Fruit fly (Drosophila melanogaster) whole organism, wandering third instar larva: ENCODE data around the gene Mgat2.
A peak's percentile ranks its signal among the peaks of the same experiment; 100 is the strongest.

ENCODE experiments used
- CrebA ChIP-seq: fragments of 200-800 bp; sonication (Bioruptor generic); optimal IDR thresholded peaks from 2 replicates; lab custom pipeline; 2016; ENCODE audit warnings: missing biosample characterization, mild to moderate bottlenecking, missing genetic modification characterization, borderline replicate concordance
- Dif ChIP-seq: fragments of 200-275, 200-300 bp; sonication (Bioruptor generic); optimal IDR thresholded peaks from 2 replicates; lab custom pipeline; 2018; ENCODE audit warnings: missing biosample characterization, missing genetic modification characterization; ENCODE audit not compliant: partially characterized antibody
- HLH106 ChIP-seq: fragments of 200-800 bp; optimal IDR thresholded peaks from 3 replicates; lab custom pipeline; 2019; ENCODE audit warnings: missing biosample characterization, mild to moderate bottlenecking, missing genetic modification characterization, moderate library complexity
- Hr83 ChIP-seq: fragments of 200-300 bp; sonication (Bioruptor generic); optimal IDR thresholded peaks from 2 replicates; lab custom pipeline; 2016; ENCODE audit warnings: missing biosample characterization, mild to moderate bottlenecking, missing genetic modification characterization, moderate library complexity; ENCODE audit not compliant: poor library complexity, severe bottlenecking
- Mio ChIP-seq: sonication (Bioruptor generic); optimal IDR thresholded peaks from 2 replicates; lab custom pipeline; 2016; ENCODE audit warnings: missing biosample characterization, missing genetic modification characterization
- Myc ChIP-seq: fragments of >200 bp; optimal IDR thresholded peaks from 2 replicates; lab custom pipeline; 2017
- N ChIP-seq: fragments of >200 bp; optimal IDR thresholded peaks from 2 replicates; lab custom pipeline; 2018; ENCODE audit warnings: missing biosample characterization, missing external identifiers, missing genetic modification characterization
- OdsH ChIP-seq: fragments of 200-800 bp; sonication (Bioruptor generic); optimal IDR thresholded peaks from 2 replicates; lab custom pipeline; 2016; ENCODE audit warnings: missing biosample characterization, mild to moderate bottlenecking, missing genetic modification characterization
- Sp1 ChIP-seq: fragments of 200-800 bp; sonication (Bioruptor generic); optimal IDR thresholded peaks from 3 replicates; lab custom pipeline; 2019; ENCODE audit warnings: missing biosample characterization, mild to moderate bottlenecking, missing genetic modification characterization, moderate library complexity
- brk ChIP-seq: fragments of 200-800 bp; sonication (Bioruptor generic); optimal IDR thresholded peaks from 2 replicates; lab custom pipeline; 2016; ENCODE audit warnings: missing biosample characterization, mild to moderate bottlenecking, missing genetic modification characterization

dm6 chr3R:30014977-30015514 is 7.0 kb downstream of the Mgat2 start, which contains the start of gene CG7920:
- TF ChIP-seq Hr83 (GFP tag; lab: Kevin White, UChicago) (no peak), Myc (lab: Kevin White, UChicago) (peak; percentile 1), Mio (GFP tag; lab: Kevin White, UChicago) (no peak), brk (GFP tag; lab: Kevin White, UChicago) (no peak), OdsH (peak; percentile 19), CrebA (GFP tag; lab: Kevin White, UChicago) (no peak), N (GFP tag; lab: Kevin White, UChicago) (no peak), Dif (GFP tag; lab: Kevin White, UChicago) (peak; percentile 54), Sp1 (GFP tag; lab: Kevin White, UChicago) (peak; percentile 63), HLH106 (tag; lab: Kevin White, UChicago) (no peak)
